Worm (Caenorhabditis elegans) whole organism, early embryonic: ENCODE data around the gene sec-23.

ENCODE experiments used
- B0310.2 ChIP-seq: sonication (generic microtip); optimal IDR thresholded peaks from 2 replicates; lab custom pipeline; 2016; ENCODE audit warnings: mild to moderate bottlenecking, missing genetic modification characterization, missing compliant biosample characterization
- ceh-36 ChIP-seq: sonication (generic microtip); optimal IDR thresholded peaks from 2 replicates; lab custom pipeline; 2016; ENCODE audit warnings: missing genetic modification characterization, inconsistent platforms, missing compliant biosample characterization
- tbx-37 ChIP-seq: fragments of 200-800 bp; sonication (Bioruptor generic); conservative IDR thresholded peaks from 2 replicates; pipeline ENCODE4 v1.3.6; 2022; ENCODE audit warnings: missing genetic modification reagents, missing genetic modification characterization, missing compliant biosample characterization

ce11 chrV:20104417-20104816 lies 13.4 kb downstream of the sec-23 start:
- TF ChIP-seq tbx-37 (GFP tag; lab: Robert Waterston, UW) (no peak), B0310.2 (tag; lab: Kevin White, UChicago) (no peak), ceh-36 (tag; lab: Kevin White, UChicago) (no peak)
